Fruit fly (Drosophila melanogaster): ENCODE measurements around the gene Wnk.

- TF ChIP-seq psq (optimal IDR thresholded peaks at IDR 0.05) (no peak), Dll (optimal IDR thresholded peaks at IDR 0.05) (no peak)
Observed at dm6 chr3L:21501928-21502327, 52.8 kb downstream of the Wnk start.

Measured in whole organism.